Worm (Caenorhabditis elegans) whole organism, mixed stage, embryonic: ENCODE results near the gene cfim-2.

Experiments
- M03D4.4 ChIP-seq: sonication (generic microtip); optimal IDR thresholded peaks from 2 replicates; lab custom pipeline; 2017; ENCODE audit warnings: mild to moderate bottlenecking, missing genetic modification characterization, missing compliant biosample characterization
- bed-3 ChIP-seq: fragments of 200-800 bp; sonication (Bioruptor generic); optimal IDR thresholded peaks from 3 replicates; lab custom pipeline; 2018; ENCODE audit warnings: mild to moderate bottlenecking, missing genetic modification characterization, moderate library complexity, missing compliant biosample characterization
- blmp-1 ChIP-seq: fragments of 150-350 bp; optimal IDR thresholded peaks from 2 replicates; lab custom pipeline; 2014; ENCODE audit warnings: missing biosample characterization, missing genetic modification characterization
- ceh-39 ChIP-seq: fragments of 150-350 bp; optimal IDR thresholded peaks from 2 replicates; lab custom pipeline; 2014; ENCODE audit warnings: missing biosample characterization, missing genetic modification characterization
- ceh-83 ChIP-seq: fragments of 200-800 bp; sonication (Bioruptor generic); optimal IDR thresholded peaks from 2 replicates; lab custom pipeline; 2018; ENCODE audit warnings: mild to moderate bottlenecking, missing genetic modification characterization, missing compliant biosample characterization
- ces-1 ChIP-seq: fragments of 150-350 bp; optimal IDR thresholded peaks from 2 replicates; lab custom pipeline; 2014; ENCODE audit warnings: missing biosample characterization, missing genetic modification reagents, missing genetic modification characterization
- cnd-1 ChIP-seq: fragments of 200-800 bp; sonication (Bioruptor generic); optimal IDR thresholded peaks from 2 replicates; lab custom pipeline; 2018; ENCODE audit warnings: mild to moderate bottlenecking, missing genetic modification characterization, missing compliant biosample characterization
- drap-1 ChIP-seq: fragments of 200-800 bp; sonication (Bioruptor generic); optimal IDR thresholded peaks from 3 replicates; lab custom pipeline; 2018; ENCODE audit warnings: mild to moderate bottlenecking, missing genetic modification characterization, missing compliant biosample characterization
- elt-3 ChIP-seq: fragments of 150-350 bp; optimal IDR thresholded peaks from 2 replicates; lab custom pipeline; 2014; ENCODE audit warnings: missing biosample characterization, missing genetic modification characterization
- flh-1 ChIP-seq: fragments of 200-800 bp; sonication (Bioruptor generic); optimal IDR thresholded peaks from 2 replicates; lab custom pipeline; 2018; ENCODE audit warnings: mild to moderate bottlenecking, missing genetic modification characterization, moderate library complexity, missing compliant biosample characterization
- ham-2 ChIP-seq: fragments of 200-800 bp; sonication (Bioruptor generic); optimal IDR thresholded peaks from 2 replicates; lab custom pipeline; 2018; ENCODE audit warnings: mild to moderate bottlenecking, missing genetic modification characterization, missing compliant biosample characterization
- hlh-1 ChIP-seq: fragments of 150-350 bp; optimal IDR thresholded peaks from 2 replicates; lab custom pipeline; 2014; ENCODE audit warnings: missing biosample characterization, missing genetic modification reagents, missing genetic modification characterization
- lin-13 ChIP-seq: fragments of 150-350 bp; optimal IDR thresholded peaks from 2 replicates; lab custom pipeline; 2014; ENCODE audit warnings: missing biosample characterization, missing genetic modification characterization
- lsy-2 ChIP-seq: fragments of 150-350 bp; optimal IDR thresholded peaks from 2 replicates; lab custom pipeline; 2014; ENCODE audit warnings: missing biosample characterization, missing genetic modification characterization
- mab-5 ChIP-seq: fragments of 150-350 bp; optimal IDR thresholded peaks from 2 replicates; lab custom pipeline; 2014; ENCODE audit warnings: missing biosample characterization, missing genetic modification characterization
- mep-1 ChIP-seq: fragments of 150-350 bp; optimal IDR thresholded peaks from 2 replicates; lab custom pipeline; 2017; ENCODE audit warnings: missing biosample characterization, missing genetic modification reagents, missing genetic modification characterization, inconsistent platforms
- mls-2 ChIP-seq: sonication (generic microtip); optimal IDR thresholded peaks from 2 replicates; lab custom pipeline; 2016; ENCODE audit warnings: mild to moderate bottlenecking, missing genetic modification characterization, moderate library complexity, missing compliant biosample characterization
- nhr-12 ChIP-seq: fragments of 150-350 bp; optimal IDR thresholded peaks from 2 replicates; lab custom pipeline; 2014; ENCODE audit warnings: missing biosample characterization, missing genetic modification characterization
- nhr-2 ChIP-seq: fragments of 150-350 bp; optimal IDR thresholded peaks from 2 replicates; lab custom pipeline; 2014; ENCODE audit warnings: missing biosample characterization, missing genetic modification characterization
- nhr-237 ChIP-seq: fragments of 150-350 bp; optimal IDR thresholded peaks from 2 replicates; lab custom pipeline; 2014; ENCODE audit warnings: missing biosample characterization, missing genetic modification characterization
- nhr-28 ChIP-seq: fragments of 150-350 bp; optimal IDR thresholded peaks from 2 replicates; lab custom pipeline; 2014; ENCODE audit warnings: missing biosample characterization, missing genetic modification characterization
- pha-4 ChIP-seq: fragments of 150-350 bp; optimal IDR thresholded peaks from 2 replicates; lab custom pipeline; 2018; ENCODE audit warnings: missing biosample characterization, missing genetic modification reagents, missing genetic modification characterization
- sem-2 ChIP-seq: fragments of 200-800 bp; sonication (Bioruptor generic); optimal IDR thresholded peaks from 2 replicates; lab custom pipeline; 2018; ENCODE audit warnings: mild to moderate bottlenecking, missing genetic modification characterization, missing compliant biosample characterization
- snpc-4 ChIP-seq: fragments of 150-350 bp; optimal IDR thresholded peaks from 2 replicates; lab custom pipeline; 2014; ENCODE audit warnings: missing biosample characterization, missing genetic modification characterization
- sptf-1 ChIP-seq: sonication (generic microtip); optimal IDR thresholded peaks from 2 replicates; lab custom pipeline; 2017; ENCODE audit warnings: mild to moderate bottlenecking, missing genetic modification characterization, moderate library complexity, missing compliant biosample characterization
- unc-120 ChIP-seq: sonication (generic microtip); optimal IDR thresholded peaks from 2 replicates; lab custom pipeline; 2017; ENCODE audit warnings: missing genetic modification characterization, missing compliant biosample characterization; ENCODE audit not compliant: poor library complexity, severe bottlenecking
- unc-39 ChIP-seq: fragments of 150-350 bp; optimal IDR thresholded peaks from 2 replicates; lab custom pipeline; 2014; ENCODE audit warnings: missing biosample characterization, missing genetic modification characterization
- unc-62 ChIP-seq: fragments of 150-350 bp; optimal IDR thresholded peaks from 2 replicates; lab custom pipeline; 2014; ENCODE audit warnings: missing biosample characterization, missing genetic modification reagents, missing genetic modification characterization
- zip-8 ChIP-seq: fragments of 150-350 bp; optimal IDR thresholded peaks from 2 replicates; lab custom pipeline; 2014; ENCODE audit warnings: missing biosample characterization, missing genetic modification characterization
- ztf-11 ChIP-seq: fragments of 150-350 bp; optimal IDR thresholded peaks from 2 replicates; lab custom pipeline; 2014; ENCODE audit warnings: missing biosample characterization, missing genetic modification characterization

cfim-2 gene

DNA sequence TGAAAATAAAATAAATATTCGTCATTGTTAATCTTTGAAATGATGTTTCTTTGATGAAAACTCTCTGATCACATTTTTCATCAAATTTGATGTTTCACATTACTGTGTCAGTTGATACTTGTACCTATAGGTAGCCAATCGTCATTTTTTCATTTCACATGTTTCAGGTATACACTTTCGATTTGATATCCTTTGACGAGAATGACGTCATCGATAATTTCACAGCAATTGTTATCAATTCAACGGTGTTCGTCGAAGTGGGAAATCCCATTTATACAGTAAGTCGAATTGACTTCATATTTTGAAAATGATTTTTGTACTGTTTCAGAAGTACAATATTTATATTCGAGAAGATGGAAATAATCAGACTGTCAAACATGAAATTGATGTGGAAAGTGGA is 11.9 kb upstream of the cfim-2 start:
- peak; percentile 31 for TF ChIP-seq zip-8 (tag; lab: Kevin White, UChicago)
- no peak for TF ChIP-seq nhr-237 (tag; lab: Kevin White, UChicago)
- TF ChIP-seq, all 35 proteins: peak for 1

DNA sequence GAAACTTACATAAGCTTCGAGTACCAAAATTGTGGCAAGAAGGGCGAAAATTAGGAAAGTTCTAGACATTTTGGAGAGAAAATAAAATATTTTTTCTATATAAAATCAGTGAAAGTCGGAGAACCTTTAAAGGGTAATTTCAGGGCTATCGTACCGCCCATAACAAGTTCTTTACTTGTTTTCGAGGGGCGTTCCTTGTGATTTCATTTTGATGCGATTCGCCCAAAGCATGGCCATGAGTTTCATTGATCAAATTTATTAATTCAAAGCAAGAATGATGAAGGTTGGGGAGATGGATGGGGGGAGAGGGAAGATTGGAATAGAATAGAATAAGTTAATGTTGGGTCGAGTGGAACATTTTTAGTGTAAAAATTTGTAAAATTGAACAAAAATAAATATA is 10.1 kb upstream of the cfim-2 start, which contains the start of gene C27B7.9:
Gene C27B7.9 (minus strand): TSS at position 101 of the 400 bp plus-strand sequence.
- TF ChIP-seq nhr-2 (tag; lab: Kevin White, UChicago) (no peak), sem-2 (no peak), sptf-1 (tag; lab: Kevin White, UChicago) (no peak), pha-4 (tag; lab: Kevin White, UChicago) (no peak), ces-1 (GFP tag; lab: Kevin White, UChicago) (no peak), unc-62 (no peak)

DNA sequence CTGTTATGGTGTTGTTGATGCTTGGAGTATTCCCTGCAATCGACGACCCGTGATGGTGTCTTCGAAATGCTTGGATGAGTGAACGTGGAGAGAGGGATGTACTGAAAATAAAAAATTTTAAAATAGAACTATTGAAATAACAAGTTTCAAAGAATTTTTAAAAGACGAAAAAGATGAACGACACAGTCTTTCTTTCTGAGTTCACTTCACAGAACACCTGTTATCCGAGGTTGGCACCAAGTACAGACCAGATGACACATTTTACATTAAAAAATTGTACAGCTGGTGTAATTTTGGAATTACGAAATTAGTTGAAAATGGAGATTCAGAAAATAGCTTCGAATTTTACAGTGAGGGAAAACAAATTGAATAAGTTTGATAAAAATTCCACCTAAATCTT is 7.3 kb upstream of the cfim-2 start, which contains the start of gene rap-1:
Gene rap-1 (minus strand): TSS at position 101 of the 400 bp plus-strand sequence.
- TF ChIP-seq mab-5 (tag; lab: Kevin White, UChicago) (no peak), sptf-1 (tag; lab: Kevin White, UChicago) (no peak), snpc-4 (no peak), cnd-1 (no peak), elt-3 (no peak), nhr-2 (tag; lab: Kevin White, UChicago) (no peak), ceh-39 (no peak), ceh-83 (GFP tag; lab: Kevin White, UChicago) (no peak), nhr-237 (tag; lab: Kevin White, UChicago) (no peak), drap-1 (no peak)

DNA sequence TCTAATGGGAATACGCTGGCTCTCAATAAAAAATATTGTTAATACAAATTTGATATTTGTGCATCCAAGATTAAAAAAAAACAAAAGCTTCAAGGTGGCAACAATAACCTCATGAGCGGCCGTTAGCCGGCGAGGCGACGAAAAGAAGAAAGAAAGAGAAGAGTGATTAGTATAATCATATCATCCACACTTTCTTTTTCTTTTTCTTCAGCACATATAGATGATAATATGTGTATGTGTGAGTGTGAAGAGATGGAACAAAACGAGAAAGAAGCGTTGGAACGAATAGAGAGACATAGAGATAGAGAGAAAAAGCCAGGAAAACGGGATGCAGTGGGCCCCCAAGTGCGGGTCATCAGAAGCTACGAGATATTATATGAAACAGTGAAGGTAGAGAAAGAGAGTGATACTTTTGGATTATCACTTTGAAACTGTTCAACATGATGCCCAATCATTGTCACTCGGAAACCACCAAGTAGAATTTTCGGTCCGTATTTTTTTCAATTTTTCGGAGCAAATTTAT is 5.8 kb upstream of the cfim-2 start:
- TF ChIP-seq lin-13 (tag; lab: Kevin White, UChicago) (no peak), nhr-28 (tag; lab: Kevin White, UChicago) (no peak), M03D4.4 (no peak), sem-2 (no peak), hlh-1 (tag; lab: Kevin White, UChicago) (no peak), ces-1 (GFP tag; lab: Kevin White, UChicago) (peak; percentile 74), unc-39 (tag; lab: Kevin White, UChicago) (no peak), unc-62 (no peak), ceh-39 (no peak), bed-3 (GFP tag; lab: Kevin White, UChicago) (no peak), ceh-83 (GFP tag; lab: Kevin White, UChicago) (no peak), mab-5 (tag; lab: Kevin White, UChicago) (no peak), unc-120 (tag; lab: Kevin White, UChicago) (peak; percentile 40)
- TF ChIP-seq, all 35 proteins: peak for 2

DNA sequence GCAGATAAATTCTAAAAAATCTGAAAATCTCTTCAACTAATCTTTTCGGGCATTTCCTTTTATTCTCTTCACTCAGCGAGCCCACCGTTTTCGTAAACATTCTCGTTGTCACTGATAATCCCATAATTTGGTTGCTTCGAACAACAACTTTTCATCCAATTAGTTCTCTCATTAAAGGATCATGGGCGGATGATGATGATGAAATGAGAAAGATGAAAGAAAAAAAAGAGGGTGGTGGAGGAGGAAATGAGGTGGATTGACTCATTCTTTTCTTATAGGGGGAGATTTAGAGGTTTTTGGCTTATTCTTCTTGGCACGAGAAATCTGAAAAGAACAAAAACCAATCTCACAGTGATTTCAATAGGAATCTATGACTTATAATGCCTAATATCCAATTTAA is 5.0 kb upstream of the cfim-2 start:
- TF ChIP-seq ces-1 (GFP tag; lab: Kevin White, UChicago) (peak; percentile 77), nhr-28 (tag; lab: Kevin White, UChicago) (no peak), mls-2 (tag; lab: Kevin White, UChicago) (peak; percentile 22)

DNA sequence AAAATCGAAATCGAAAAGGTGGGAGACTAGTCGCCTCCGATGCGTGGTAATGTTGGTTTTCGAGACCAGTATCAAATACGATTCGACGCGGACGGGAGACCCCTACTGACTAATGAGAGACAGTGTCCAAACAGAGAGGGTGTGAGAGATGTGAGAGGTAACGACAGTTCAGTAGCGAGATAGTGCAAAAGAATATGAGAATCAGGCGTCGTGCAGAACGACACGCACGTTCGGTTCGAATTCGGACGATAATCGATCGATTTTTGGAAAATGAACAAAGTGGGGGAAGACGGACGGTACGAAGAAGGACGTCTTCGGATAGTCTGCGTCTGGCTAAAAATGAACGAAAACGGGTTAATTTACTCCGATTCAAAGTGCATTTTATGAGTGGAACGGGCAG is 4.2 kb upstream of the cfim-2 start, which contains the start of gene D1046.16:
Gene D1046.16 (plus strand): TSS at position 195 of the 400 bp plus-strand sequence.
- peak; percentile 67 for TF ChIP-seq ceh-39
- TF ChIP-seq ham-2 (GFP tag; lab: Kevin White, UChicago), result peak; percentile 25
- no peak for TF ChIP-seq snpc-4
- TF ChIP-seq nhr-2 (tag; lab: Kevin White, UChicago), result peak; percentile 97

DNA sequence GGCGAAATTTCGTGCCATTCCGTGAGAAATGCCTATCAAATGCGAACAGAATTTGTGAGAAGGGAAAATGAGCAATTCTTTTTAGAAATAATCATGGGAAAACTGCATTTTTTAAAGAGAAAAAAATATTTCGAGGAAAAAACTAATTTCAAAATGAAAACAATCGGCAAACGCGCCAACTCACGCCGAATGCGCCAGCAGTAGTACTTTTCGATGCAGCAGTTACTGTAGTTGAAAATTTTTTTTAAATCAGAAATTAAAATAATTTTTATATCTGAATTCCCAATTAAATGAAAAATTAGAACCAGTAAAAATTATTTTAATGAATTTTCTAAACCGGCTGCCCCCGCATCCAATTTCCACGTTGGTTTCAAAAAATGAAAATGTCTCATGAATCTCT is 2.7 kb upstream of the cfim-2 start:
- TF ChIP-seq mls-2 (tag; lab: Kevin White, UChicago), result no peak
- TF ChIP-seq flh-1, result no peak
- no peak for TF ChIP-seq nhr-237 (tag; lab: Kevin White, UChicago)
- TF ChIP-seq lin-13 (tag; lab: Kevin White, UChicago), result no peak
- no peak for TF ChIP-seq lsy-2 (tag; lab: Kevin White, UChicago)
- no peak for TF ChIP-seq mep-1 (tag; lab: Kevin White, UChicago)
- no peak for TF ChIP-seq ztf-11
- TF ChIP-seq blmp-1 (tag; lab: Kevin White, UChicago), result no peak
- no peak for TF ChIP-seq nhr-12
